Fruit fly (Drosophila melanogaster) whole organism: ENCODE measurements around the gene CG42693.

Experiments
- CG8478 ChIP-seq: fragments of >200 bp; optimal IDR thresholded peaks from 2 replicates; lab custom pipeline; 2018; ENCODE audit warnings: inconsistent platforms
- Dll ChIP-seq: fragments of >200 bp; optimal IDR thresholded peaks from 2 replicates; lab custom pipeline; 2017
- EcR ChIP-seq, 2 experiments: fragments of >200 bp; optimal IDR thresholded peaks; 2 replicates each; lab custom pipeline; 2017; ENCODE audit warnings: missing biosample characterization in 2 of 2, missing genetic modification characterization in 2 of 2, missing genetic modification reagents in 2 of 2
- pan ChIP-seq: fragments of >200 bp; optimal IDR thresholded peaks from 2 replicates; lab custom pipeline; 2017
- psq ChIP-seq: fragments of >200 bp; optimal IDR thresholded peaks from 2 replicates; lab custom pipeline; 2017
- usp ChIP-seq: fragments of >200 bp; optimal IDR thresholded peaks from 2 replicates; lab custom pipeline; 2017; ENCODE audit warnings: missing biosample characterization, missing genetic modification characterization, mixed read lengths

The CG42693 gene

dm6 chr3R:31706895-31707238 lies 1.3 kb downstream of the CG42693 start:
- TF ChIP-seq pan (lab: Kevin White, UChicago) = no peak
- no peak for TF ChIP-seq EcR (GFP tag; optimal IDR thresholded peaks at IDR 0.05; lab: Kevin White, UChicago)
- TF ChIP-seq Dll (lab: Kevin White, UChicago) = no peak
- TF ChIP-seq psq (lab: Kevin White, UChicago) = no peak
- no peak for TF ChIP-seq usp (GFP tag; lab: Kevin White, UChicago)
- TF ChIP-seq CG8478 (lab: Kevin White, UChicago) = no peak

- TF ChIP-seq CG8478 (lab: Kevin White, UChicago) (no peak), EcR (GFP tag; optimal IDR thresholded peaks at IDR 0.05; lab: Kevin White, UChicago) (peak in 1 of 2 experiments; percentile 82), psq (lab: Kevin White, UChicago) (no peak), Dll (lab: Kevin White, UChicago) (no peak)
These were observed 1.8 kb downstream of the CG42693 start for dm6 chr3R:31706142-31706894.

- peak in 1 of 2 experiments; percentile 16 for TF ChIP-seq EcR (GFP tag; optimal IDR thresholded peaks at IDR 0.05; lab: Kevin White, UChicago)
- no peak for TF ChIP-seq psq (lab: Kevin White, UChicago)
These were observed 3.5 kb downstream of the CG42693 start for dm6 chr3R:31704524-31705215.

dm6 chr3R:31703370-31703769 lies 4.8 kb downstream of the CG42693 start:
- no peak for TF ChIP-seq pan (lab: Kevin White, UChicago)
- TF ChIP-seq psq (lab: Kevin White, UChicago) = no peak
- no peak for TF ChIP-seq usp (GFP tag; lab: Kevin White, UChicago)
- TF ChIP-seq EcR (GFP tag; optimal IDR thresholded peaks at IDR 0.05; lab: Kevin White, UChicago) = peak in 1 of 2 experiments; percentile 38

dm6 chr3R:31701934-31702333 lies 6.2 kb downstream of the CG42693 start:
- TF ChIP-seq usp (GFP tag; lab: Kevin White, UChicago) = no peak
- no peak for TF ChIP-seq Dll (lab: Kevin White, UChicago)
- no peak for TF ChIP-seq EcR (GFP tag; optimal IDR thresholded peaks at IDR 0.05; lab: Kevin White, UChicago)
- no peak for TF ChIP-seq psq (lab: Kevin White, UChicago)
- no peak for TF ChIP-seq CG8478 (lab: Kevin White, UChicago)
- no peak for TF ChIP-seq pan (lab: Kevin White, UChicago)

- TF ChIP-seq EcR (GFP tag; optimal IDR thresholded peaks at IDR 0.05; lab: Kevin White, UChicago) (peak in 1 of 2 experiments; percentile 94), CG8478 (lab: Kevin White, UChicago) (no peak)
These were observed 7.9 kb downstream of the CG42693 start for dm6 chr3R:31700212-31700611.

dm6 chr3R:31698143-31698776 lies 9.9 kb downstream of the CG42693 start:
- TF ChIP-seq Dll (lab: Kevin White, UChicago) = no peak
- TF ChIP-seq CG8478 (lab: Kevin White, UChicago) = no peak
- TF ChIP-seq psq (lab: Kevin White, UChicago) = no peak
- no peak for TF ChIP-seq EcR (GFP tag; optimal IDR thresholded peaks at IDR 0.05; lab: Kevin White, UChicago)
- no peak for TF ChIP-seq pan (lab: Kevin White, UChicago)
- TF ChIP-seq usp (GFP tag; lab: Kevin White, UChicago) = no peak

- TF ChIP-seq CG8478 (lab: Kevin White, UChicago) (no peak), Dll (lab: Kevin White, UChicago) (no peak), usp (GFP tag; lab: Kevin White, UChicago) (no peak), psq (lab: Kevin White, UChicago) (no peak)
These were observed 10.5 kb downstream of the CG42693 start for dm6 chr3R:31697606-31698005.

dm6 chr3R:31696664-31697063 lies 11.5 kb downstream of the CG42693 start:
- no peak for TF ChIP-seq usp (GFP tag; lab: Kevin White, UChicago)
- no peak for TF ChIP-seq EcR (GFP tag; optimal IDR thresholded peaks at IDR 0.05; lab: Kevin White, UChicago)
- TF ChIP-seq psq (lab: Kevin White, UChicago) = no peak
- TF ChIP-seq Dll (lab: Kevin White, UChicago) = no peak

dm6 chr3R:31690439-31690838 lies 17.7 kb downstream of the CG42693 start:
- TF ChIP-seq EcR (GFP tag; optimal IDR thresholded peaks at IDR 0.05; lab: Kevin White, UChicago) = peak in 1 of 2 experiments; percentile 76
- TF ChIP-seq Dll (lab: Kevin White, UChicago) = no peak

dm6 chr3R:31689727-31690126 lies 18.4 kb downstream of the CG42693 start:
- TF ChIP-seq CG8478 (lab: Kevin White, UChicago) (no peak), pan (lab: Kevin White, UChicago) (no peak), Dll (lab: Kevin White, UChicago) (no peak), usp (GFP tag; lab: Kevin White, UChicago) (no peak), psq (lab: Kevin White, UChicago) (no peak), EcR (GFP tag; optimal IDR thresholded peaks at IDR 0.05; lab: Kevin White, UChicago) (no peak)
